Fruit fly (Drosophila melanogaster) whole organism, embryonic: ENCODE data around the gene CG14830.
A peak's percentile ranks its signal among the peaks of the same experiment; 100 is the strongest.

ENCODE experiments used
- CG12744 ChIP-seq: fragments of 200-800 bp; sonication (Bioruptor generic); optimal IDR thresholded peaks from 2 replicates; lab custom pipeline; 2016; ENCODE audit warnings: missing biosample characterization, missing genetic modification characterization
- CG13123 ChIP-seq: fragments of 200-800 bp; sonication (Bioruptor generic); optimal IDR thresholded peaks from 2 replicates; lab custom pipeline; 2016; ENCODE audit warnings: missing biosample characterization, missing genetic modification characterization
- CG13287 ChIP-seq: fragments of 200-800 bp; sonication (Bioruptor generic); IDR thresholded peaks from 2 replicates; pipeline ENCODE4 v1.3.6; 2022; ENCODE audit warnings: missing biosample characterization, missing genetic modification characterization; ENCODE audit not compliant: partially characterized antibody
- CG14710 ChIP-seq: fragments of 200-800 bp; sonication (Bioruptor generic); optimal IDR thresholded peaks from 3 replicates; lab custom pipeline; 2019; ENCODE audit warnings: missing biosample characterization, mild to moderate bottlenecking, missing genetic modification characterization, moderate library complexity
- CG15073 ChIP-seq: fragments of 200-800 bp; sonication (Bioruptor generic); optimal IDR thresholded peaks from 2 replicates; lab custom pipeline; 2016; ENCODE audit warnings: missing biosample characterization, missing genetic modification characterization
- CG15601 ChIP-seq: fragments of 200-800 bp; sonication (Bioruptor generic); optimal IDR thresholded peaks from 3 replicates; lab custom pipeline; 2019; ENCODE audit warnings: missing biosample characterization, mild to moderate bottlenecking, missing genetic modification characterization, moderate library complexity
- CG1647 ChIP-seq: fragments of 200-800 bp; sonication (Bioruptor generic); optimal IDR thresholded peaks from 3 replicates; lab custom pipeline; 2016; ENCODE audit warnings: missing biosample characterization, missing genetic modification characterization
- CG16863 ChIP-seq: fragments of 200-800 bp; sonication (Bioruptor generic); optimal IDR thresholded peaks from 3 replicates; lab custom pipeline; 2016; ENCODE audit warnings: missing biosample characterization, missing genetic modification characterization
- CG17361 ChIP-seq: fragments of 200-800 bp; sonication (Bioruptor generic); IDR thresholded peaks from 3 replicates; pipeline ENCODE4 v1.3.6; 2022; ENCODE audit warnings: missing biosample characterization, missing genetic modification characterization
- CG2116 ChIP-seq: fragments of 200-800 bp; sonication (Bioruptor generic); optimal IDR thresholded peaks from 3 replicates; lab custom pipeline; 2018; ENCODE audit warnings: missing biosample characterization, mild to moderate bottlenecking, missing genetic modification characterization
- CG30020 ChIP-seq: fragments of 200-800 bp; optimal IDR thresholded peaks from 2 replicates; lab custom pipeline; 2019; ENCODE audit warnings: missing biosample characterization, mild to moderate bottlenecking, missing genetic modification characterization, moderate library complexity
- CG31224 ChIP-seq: fragments of 200-800 bp; sonication (Bioruptor generic); IDR thresholded peaks from 2 replicates; pipeline ENCODE4 v1.3.6; 2022; ENCODE audit warnings: missing biosample characterization, missing genetic modification characterization
- CG4328 ChIP-seq: fragments of 200-800 bp; sonication (Bioruptor generic); optimal IDR thresholded peaks from 3 replicates; lab custom pipeline; 2017; ENCODE audit warnings: missing biosample characterization, missing genetic modification reagents, missing genetic modification characterization
- CG5953 ChIP-seq: fragments of 200-800 bp; sonication (Bioruptor generic); IDR thresholded peaks from 2 replicates; pipeline ENCODE4 v1.3.6; 2022; ENCODE audit warnings: missing biosample characterization, missing genetic modification characterization
- CG6791 ChIP-seq: fragments of 200-800 bp; sonication (Bioruptor generic); IDR thresholded peaks from 3 replicates; pipeline ENCODE4 v1.3.6; 2022; ENCODE audit warnings: missing biosample characterization, missing genetic modification characterization; ENCODE audit not compliant: partially characterized antibody
- CG7839 ChIP-seq: fragments of 200-800 bp; sonication (Bioruptor generic); optimal IDR thresholded peaks from 3 replicates; lab custom pipeline; 2018; ENCODE audit warnings: missing biosample characterization, mild to moderate bottlenecking, missing genetic modification characterization, moderate library complexity
- CG9817 ChIP-seq: fragments of 200-800 bp; sonication (Bioruptor generic); optimal IDR thresholded peaks from 2 replicates; lab custom pipeline; 2018; ENCODE audit warnings: missing biosample characterization, mild to moderate bottlenecking, missing genetic modification characterization, moderate library complexity
- Dad ChIP-seq: fragments of 200-800 bp; sonication (Bioruptor generic); optimal IDR thresholded peaks from 3 replicates; lab custom pipeline; 2016; ENCODE audit warnings: missing biosample characterization, missing genetic modification characterization
- Fer3 ChIP-seq: fragments of 200-800 bp; sonication (Bioruptor generic); optimal IDR thresholded peaks from 2 replicates; lab custom pipeline; 2018; ENCODE audit warnings: missing biosample characterization, mild to moderate bottlenecking, missing genetic modification characterization, moderate library complexity
- H2.0 ChIP-seq: fragments of 200-800 bp; sonication (Bioruptor generic); IDR thresholded peaks from 2 replicates; pipeline ENCODE4 v1.3.6; 2022; ENCODE audit warnings: missing biosample characterization, missing genetic modification characterization
- HHEX ChIP-seq: fragments of 200-800 bp; sonication (Bioruptor generic); optimal IDR thresholded peaks from 3 replicates; lab custom pipeline; 2017; ENCODE audit warnings: missing biosample characterization, mild to moderate bottlenecking, missing genetic modification characterization, missing genetic modification reagents
- Hand ChIP-seq: fragments of 200-800 bp; sonication (Bioruptor generic); optimal IDR thresholded peaks from 2 replicates; lab custom pipeline; 2017; ENCODE audit warnings: mild to moderate bottlenecking, missing biosample characterization, missing genetic modification reagents, missing genetic modification characterization
- Hmr ChIP-seq: fragments of 200-800 bp; sonication (Bioruptor generic); optimal IDR thresholded peaks from 3 replicates; lab custom pipeline; 2017; ENCODE audit warnings: mild to moderate bottlenecking, missing biosample characterization, missing genetic modification reagents, missing genetic modification characterization
- Hr3 ChIP-seq: fragments of 200-800 bp; sonication (Bioruptor generic); optimal IDR thresholded peaks from 3 replicates; lab custom pipeline; 2016; ENCODE audit warnings: missing biosample characterization, missing genetic modification characterization
- Jarid2 ChIP-seq: fragments of 200-800 bp; sonication (Bioruptor generic); optimal IDR thresholded peaks from 3 replicates; lab custom pipeline; 2017; ENCODE audit warnings: mild to moderate bottlenecking, missing biosample characterization, missing genetic modification reagents, missing genetic modification characterization
- Mrtf ChIP-seq: fragments of 200-800 bp; sonication (Bioruptor generic); IDR thresholded peaks from 3 replicates; pipeline ENCODE4 v1.3.6; 2022; ENCODE audit warnings: missing biosample characterization, missing genetic modification characterization
- Rx ChIP-seq: fragments of 200-800 bp; sonication (Bioruptor generic); IDR thresholded peaks from 2 replicates; pipeline ENCODE4 v1.3.6; 2022; ENCODE audit warnings: missing biosample characterization, missing genetic modification characterization
- Sox100B ChIP-seq: fragments of 200-800 bp; sonication (Bioruptor generic); optimal IDR thresholded peaks from 3 replicates; lab custom pipeline; 2018; ENCODE audit warnings: missing biosample characterization, mild to moderate bottlenecking, missing genetic modification characterization
- Spps ChIP-seq: fragments of 200-800 bp; sonication (Bioruptor generic); optimal IDR thresholded peaks from 2 replicates; lab custom pipeline; 2018; ENCODE audit warnings: missing biosample characterization, mild to moderate bottlenecking, missing genetic modification characterization
- Taf1 ChIP-seq: fragments of 200-800 bp; sonication (Bioruptor generic); IDR thresholded peaks from 2 replicates; pipeline ENCODE4 v1.3.6; 2022; ENCODE audit warnings: missing biosample characterization, missing genetic modification characterization
- ase ChIP-seq: fragments of 200-800 bp; sonication (Bioruptor generic); IDR thresholded peaks from 3 replicates; pipeline ENCODE4 v1.3.6; 2022; ENCODE audit warnings: missing biosample characterization, missing genetic modification characterization
- btn ChIP-seq: fragments of 200-800 bp; sonication (Bioruptor generic); optimal IDR thresholded peaks from 2 replicates; lab custom pipeline; 2016; ENCODE audit warnings: missing biosample characterization, missing genetic modification characterization
- cad ChIP-seq: fragments of >200 bp; optimal IDR thresholded peaks from 2 replicates; lab custom pipeline; 2017; ENCODE audit warnings: missing biosample characterization, missing genetic modification characterization
- cato ChIP-seq: fragments of 200-800 bp; sonication (Bioruptor generic); optimal IDR thresholded peaks from 2 replicates; lab custom pipeline; 2016; ENCODE audit warnings: missing biosample characterization, missing genetic modification characterization, borderline replicate concordance
- chinmo ChIP-seq: fragments of 200-800 bp; sonication (Bioruptor generic); IDR thresholded peaks from 4 replicates; pipeline ENCODE4 v1.3.6; 2022; ENCODE audit warnings: missing biosample characterization, missing genetic modification characterization; ENCODE audit not compliant: partially characterized antibody
- chn ChIP-seq: fragments of 200-800 bp; sonication (Bioruptor generic); optimal IDR thresholded peaks from 2 replicates; lab custom pipeline; 2016; ENCODE audit warnings: missing biosample characterization, missing genetic modification characterization
- corto ChIP-seq: fragments of 200-800 bp; sonication (Bioruptor generic); optimal IDR thresholded peaks from 2 replicates; lab custom pipeline; 2016; ENCODE audit warnings: missing biosample characterization, mild to moderate bottlenecking, missing genetic modification characterization, moderate library complexity
- dimm ChIP-seq: fragments of 200-800 bp; sonication (Bioruptor generic); IDR thresholded peaks from 2 replicates; pipeline ENCODE4 v1.3.6; 2022; ENCODE audit warnings: missing biosample characterization, missing genetic modification characterization
- dm ChIP-seq: fragments of 200-800 bp; sonication (Bioruptor generic); optimal IDR thresholded peaks from 3 replicates; lab custom pipeline; 2016; ENCODE audit warnings: missing biosample characterization, missing genetic modification characterization
- dmrt11E ChIP-seq: fragments of 200-800 bp; sonication (Bioruptor generic); optimal IDR thresholded peaks from 3 replicates; lab custom pipeline; 2018; ENCODE audit warnings: missing biosample characterization, mild to moderate bottlenecking, missing genetic modification characterization, moderate library complexity
- eve ChIP-seq, 2 experiments: fragments of >200 bp; optimal IDR thresholded peaks; 2 replicates each; lab custom pipeline; 2017; ENCODE audit warnings: missing biosample characterization in 2 of 2, missing genetic modification characterization in 2 of 2
- fd3F ChIP-seq: fragments of 200-800 bp; sonication (Bioruptor generic); optimal IDR thresholded peaks from 2 replicates; lab custom pipeline; 2018; ENCODE audit warnings: missing biosample characterization, mild to moderate bottlenecking, missing genetic modification characterization, moderate library complexity
- fru ChIP-seq: fragments of >200 bp; optimal IDR thresholded peaks from 2 replicates; lab custom pipeline; 2017
- inv ChIP-seq: fragments of 200-800 bp; sonication (Bioruptor generic); IDR thresholded peaks from 2 replicates; pipeline ENCODE4 v1.3.6; 2022; ENCODE audit warnings: missing biosample characterization, missing genetic modification characterization; ENCODE audit not compliant: partially characterized antibody
- lab ChIP-seq: fragments of 200-800 bp; sonication (Bioruptor generic); optimal IDR thresholded peaks from 3 replicates; lab custom pipeline; 2017; ENCODE audit warnings: missing biosample characterization, missing genetic modification characterization, mild to moderate bottlenecking, moderate library complexity, missing genetic modification reagents
- lbe ChIP-seq: fragments of 200-800 bp; sonication (Bioruptor generic); optimal IDR thresholded peaks from 2 replicates; lab custom pipeline; 2016; ENCODE audit warnings: missing biosample characterization, mild to moderate bottlenecking, missing genetic modification characterization
- otp ChIP-seq: fragments of 200-800 bp; sonication (Bioruptor generic); IDR thresholded peaks from 3 replicates; pipeline ENCODE4, ENCODE4 v1.3.6; 2022; ENCODE audit warnings: missing biosample characterization, missing genetic modification characterization
- slou ChIP-seq: fragments of 200-800 bp; sonication (Bioruptor generic); optimal IDR thresholded peaks from 3 replicates; lab custom pipeline; 2016; ENCODE audit warnings: missing biosample characterization, missing genetic modification characterization
- twi ChIP-seq: fragments of 200-800 bp; optimal IDR thresholded peaks from 2 replicates; lab custom pipeline; 2019; ENCODE audit warnings: missing biosample characterization, mild to moderate bottlenecking, missing genetic modification characterization, moderate library complexity
- vnd ChIP-seq: fragments of 200-800 bp; sonication (Bioruptor generic); IDR thresholded peaks from 3 replicates; pipeline ENCODE4 v1.3.6; 2022; ENCODE audit warnings: missing biosample characterization, missing genetic modification characterization; ENCODE audit not compliant: partially characterized antibody

The CG14830 gene

dm6 chr3L:7250469-7250868 lies 13.3 kb downstream of the CG14830 start, which contains the start of gene MED4 (continued):
- TF ChIP-seq ase (peak; percentile 77), CG6791 (GFP tag; lab: Robert Waterston, UW) (no peak), CG9817 (tag; lab: Kevin White, UChicago) (peak; percentile 62), vnd (GFP tag; lab: Robert Waterston, UW) (no peak), Hr3 (GFP tag; lab: Kevin White, UChicago) (peak; percentile 70), fru (lab: Kevin White, UChicago) (no peak), CG14710 (peak; percentile 75), cad (GFP tag; lab: Kevin White, UChicago) (no peak), Sox100B (GFP tag; lab: Kevin White, UChicago) (no peak), slou (GFP tag; lab: Kevin White, UChicago) (peak; percentile 58), CG4328 (GFP tag; lab: Kevin White, UChicago) (no peak), fd3F (GFP tag; lab: Kevin White, UChicago) (peak; percentile 72), Jarid2 (GFP tag; lab: Kevin White, UChicago) (no peak), eve (GFP tag; optimal IDR thresholded peaks at IDR 0.05; lab: Kevin White, UChicago) (no peak), dmrt11E (tag; lab: Kevin White, UChicago) (peak; percentile 43), chinmo (GFP tag; lab: Robert Waterston, UW) (0 out of 4 replicates have a peak, but pooled peaks have one; percentile 27), cato (GFP tag; lab: Kevin White, UChicago) (peak; percentile 68), Hmr (peak; percentile 88), Spps (tag; lab: Kevin White, UChicago) (no peak), H2.0 (GFP tag; lab: Robert Waterston, UW) (peak; percentile 72), CG30020 (tag; lab: Kevin White, UChicago) (peak; percentile 73), inv (GFP tag; lab: Robert Waterston, UW) (no peak), CG5953 (peak; percentile 61; the same call in 1 of the 2 replicates), CG16863 (GFP tag; lab: Kevin White, UChicago) (peak; percentile 83), lab (GFP tag; lab: Kevin White, UChicago) (peak; percentile 86), Taf1 (GFP tag; lab: Robert Waterston, UW) (peak; percentile 64; the same call in 1 of the 2 replicates), Mrtf (GFP tag; lab: Robert Waterston, UW) (peak; percentile 50; the same call in 1 of the 3 replicates), Hand (GFP tag; lab: Kevin White, UChicago) (peak; percentile 30), btn (GFP tag; lab: Kevin White, UChicago) (peak; percentile 69), CG13287 (GFP tag; lab: Robert Waterston, UW) (peak; percentile 21; the same call in 1 of the 2 replicates), chn (GFP tag; lab: Kevin White, UChicago) (peak; percentile 80), twi (tag; lab: Kevin White, UChicago) (peak; percentile 52), Fer3 (tag; lab: Kevin White, UChicago) (peak; percentile 68), CG7839 (tag; lab: Kevin White, UChicago) (peak; percentile 77), CG15073 (GFP tag; lab: Kevin White, UChicago) (peak; percentile 16), dimm (peak; percentile 54), CG1647 (GFP tag; lab: Kevin White, UChicago) (peak; percentile 56), Rx (GFP tag; lab: Robert Waterston, UW) (peak; percentile 62), CG31224 (GFP tag; lab: Robert Waterston, UW) (peak; percentile 71), lbe (GFP tag; lab: Kevin White, UChicago) (peak; percentile 48), corto (GFP tag; lab: Kevin White, UChicago) (no peak), CG13123 (GFP tag; lab: Kevin White, UChicago) (peak; percentile 71), dm (GFP tag; lab: Kevin White, UChicago) (peak; percentile 88), CG12744 (GFP tag; lab: Kevin White, UChicago) (peak; percentile 69), CG2116 (peak; percentile 61), CG15601 (tag; lab: Kevin White, UChicago) (peak; percentile 66), HHEX (GFP tag; lab: Kevin White, UChicago) (peak; percentile 71), otp (GFP tag; lab: Robert Waterston, UW) (peak; percentile 59; the same call in 1 of the 3 replicates), CG17361 (peak; percentile 66), Dad (GFP tag; lab: Kevin White, UChicago) (peak; percentile 61)
